Worm (Caenorhabditis elegans): ENCODE measurements around the gene F28F9.3.

ce11 chrIV:3867252-3867651, 40.6 kb downstream of the F28F9.3 start, which contains the start of gene F37C4.4:
- TF ChIP-seq hmg-4 (GFP tag; optimal IDR thresholded peaks at IDR 0.05) (no peak), ama-1 (optimal IDR thresholded peaks at IDR 0.05) (no peak), hnd-1 (tag; optimal IDR thresholded peaks at IDR 0.05) (no peak), flt-1 (GFP tag; IDR thresholded peaks at IDR 0.05) (no peak), B0310.2 (tag; optimal IDR thresholded peaks at IDR 0.05) (no peak), F13C5.2 (tag; optimal IDR thresholded peaks at IDR 0.05) (no peak), ets-7 (tag; optimal IDR thresholded peaks at IDR 0.05) (no peak), tra-4 (tag; optimal IDR thresholded peaks at IDR 0.05) (no peak), sea-1 (GFP tag; conservative IDR thresholded peaks at IDR 0.05) (no peak), tbx-11 (GFP tag; IDR thresholded peaks at IDR 0.05) (no peak), aly-1 (tag; optimal IDR thresholded peaks at IDR 0.05) (no peak), tbx-37 (GFP tag; conservative IDR thresholded peaks at IDR 0.05) (no peak), ceh-36 (tag; optimal IDR thresholded peaks at IDR 0.05) (no peak)
